Worm (Caenorhabditis elegans): ENCODE results near the gene ZK488.6.

DNA sequence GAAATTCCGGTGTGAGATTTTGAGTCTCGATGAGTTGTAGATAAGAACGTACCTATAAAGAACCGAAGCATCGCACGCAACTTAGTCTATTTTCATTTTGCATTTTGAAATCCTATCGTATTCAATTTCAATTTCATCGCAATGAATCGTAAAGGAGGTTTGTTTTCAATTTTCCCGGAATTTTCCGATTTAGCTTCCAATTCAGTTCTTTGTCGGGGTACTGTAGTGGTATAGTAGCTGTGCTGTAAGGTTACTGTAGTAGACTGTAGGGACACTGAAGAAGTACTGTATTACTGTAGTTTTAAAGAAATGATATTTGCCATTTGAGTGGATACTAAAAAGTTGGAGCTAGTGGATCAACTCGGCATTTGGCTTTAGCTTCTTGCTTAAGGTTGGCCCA, 9.5 kb downstream of the ZK488.6 start:
- TF ChIP-seq blmp-1 (tag; optimal IDR thresholded peaks at IDR 0.05) (no peak), fkh-10 (GFP tag; optimal IDR thresholded peaks at IDR 0.05) (no peak), hlh-17 (GFP tag; optimal IDR thresholded peaks at IDR 0.05; ENCODE audit: borderline replicate concordance) (no peak), alr-1 (tag; optimal IDR thresholded peaks at IDR 0.05; ENCODE audit: borderline replicate concordance) (no peak), pqm-1 (tag; optimal IDR thresholded peaks at IDR 0.05) (no peak), ztf-4 (tag; optimal IDR thresholded peaks at IDR 0.05) (no peak)

All from whole organism, L1 larva.